Worm (Caenorhabditis elegans) whole organism, midembryonic: Measurements from ENCODE around the gene oac-20.

Experiments used
- T22C8.4 ChIP-seq: fragments of 200-800 bp; sonication (Bioruptor generic); IDR thresholded peaks from 2 replicates; pipeline ENCODE4 v1.3.6; 2022; ENCODE audit warnings: missing genetic modification characterization, missing compliant biosample characterization
- klf-2 ChIP-seq: fragments of 200-800 bp; sonication (Bioruptor generic); conservative IDR thresholded peaks from 2 replicates; pipeline ENCODE4 v1.3.6; 2022; ENCODE audit warnings: missing genetic modification reagents, missing genetic modification characterization, missing compliant biosample characterization
- tab-1 ChIP-seq: fragments of 200-800 bp; sonication (Bioruptor generic); IDR thresholded peaks from 2 replicates; pipeline ENCODE4 v1.3.6; 2022; ENCODE audit warnings: missing genetic modification characterization, missing compliant biosample characterization
- ztf-29 ChIP-seq: fragments of 200-800 bp; sonication (Bioruptor generic); IDR thresholded peaks from 2 replicates; pipeline ENCODE4 v1.3.6; 2022; ENCODE audit warnings: missing genetic modification reagents, missing genetic modification characterization, missing compliant biosample characterization

ce11 chrV:15978232-15978764 is at the start of gene oac-20:
- TF ChIP-seq klf-2 (GFP tag; lab: Robert Waterston, UW) (no peak), ztf-29 (GFP tag; lab: Robert Waterston, UW) (no peak), tab-1 (no peak), T22C8.4 (GFP tag; lab: Robert Waterston, UW) (no peak)
